Fruit fly (Drosophila melanogaster) whole organism, embryonic: ENCODE measurements around the gene TTLL4B.
A peak's percentile ranks its signal among the peaks of the same experiment; 100 is the strongest.

Source experiments
- Atf3 ChIP-seq: fragments of 200-800 bp; sonication (Bioruptor generic); optimal IDR thresholded peaks from 3 replicates; lab custom pipeline; 2016; ENCODE audit warnings: missing biosample characterization, missing genetic modification characterization
- Atf6 ChIP-seq: fragments of 200-800 bp; sonication (Bioruptor generic); IDR thresholded peaks from 2 replicates; pipeline ENCODE4 v1.3.6; 2022; ENCODE audit warnings: missing biosample characterization, missing genetic modification characterization
- BtbVII ChIP-seq: fragments of 200-800 bp; sonication (Bioruptor generic); optimal IDR thresholded peaks from 3 replicates; lab custom pipeline; 2017; ENCODE audit warnings: missing biosample characterization, mild to moderate bottlenecking, missing genetic modification characterization
- CG10565 ChIP-seq: fragments of 200-800 bp; sonication (Bioruptor generic); optimal IDR thresholded peaks from 3 replicates; lab custom pipeline; 2016; ENCODE audit warnings: missing biosample characterization, mild to moderate bottlenecking, missing genetic modification characterization
- CG11085 ChIP-seq: fragments of 200-800 bp; sonication (Bioruptor generic); IDR thresholded peaks from 2 replicates; pipeline ENCODE4 v1.3.6; 2022; ENCODE audit warnings: missing biosample characterization, missing genetic modification characterization
- CG11560 ChIP-seq: fragments of 200-800 bp; sonication (Bioruptor generic); IDR thresholded peaks from 3 replicates; pipeline ENCODE4 v1.3.6; 2022; ENCODE audit warnings: missing biosample characterization, missing genetic modification characterization
- CG11695 ChIP-seq: fragments of 200-800 bp; sonication (Bioruptor generic); IDR thresholded peaks from 3 replicates; pipeline ENCODE4 v1.3.6; 2022; ENCODE audit warnings: missing biosample characterization, missing genetic modification characterization
- CG15011 ChIP-seq: fragments of 200-800 bp; sonication (Bioruptor generic); optimal IDR thresholded peaks from 3 replicates; lab custom pipeline; 2018; ENCODE audit warnings: missing biosample characterization, mild to moderate bottlenecking, missing genetic modification characterization
- CG1529 ChIP-seq: fragments of 200-800 bp; sonication (Bioruptor generic); optimal IDR thresholded peaks from 3 replicates; lab custom pipeline; 2018; ENCODE audit warnings: missing biosample characterization, missing genetic modification characterization
- CG15514 ChIP-seq: fragments of 200-800 bp; sonication (Bioruptor generic); optimal IDR thresholded peaks from 3 replicates; lab custom pipeline; 2017; ENCODE audit warnings: missing biosample characterization, missing genetic modification characterization, mild to moderate bottlenecking, moderate library complexity, missing genetic modification reagents
- CG1603 ChIP-seq: fragments of 200-800 bp; sonication (Bioruptor generic); optimal IDR thresholded peaks from 2 replicates; lab custom pipeline; 2019; ENCODE audit warnings: missing biosample characterization, mild to moderate bottlenecking, missing genetic modification characterization, moderate library complexity
- CG1792 ChIP-seq: fragments of 200-800 bp; sonication (Bioruptor generic); optimal IDR thresholded peaks from 2 replicates; lab custom pipeline; 2016; ENCODE audit warnings: missing biosample characterization, missing genetic modification characterization
- CG31365 ChIP-seq: fragments of 200-800 bp; sonication (Bioruptor generic); optimal IDR thresholded peaks from 2 replicates; lab custom pipeline; 2018; ENCODE audit warnings: missing biosample characterization, mild to moderate bottlenecking, missing genetic modification characterization
- CG33557 ChIP-seq: fragments of 200-800 bp; sonication (Bioruptor generic); optimal IDR thresholded peaks from 2 replicates; lab custom pipeline; 2019; ENCODE audit warnings: missing biosample characterization, mild to moderate bottlenecking, missing genetic modification characterization, moderate library complexity
- CG4282 ChIP-seq: fragments of 200-800 bp; sonication (Bioruptor generic); optimal IDR thresholded peaks from 2 replicates; lab custom pipeline; 2016; ENCODE audit warnings: missing biosample characterization, missing genetic modification characterization
- CG7271 ChIP-seq: fragments of 200-800 bp; sonication (Bioruptor generic); optimal IDR thresholded peaks from 2 replicates; lab custom pipeline; 2018; ENCODE audit warnings: missing biosample characterization, mild to moderate bottlenecking, missing genetic modification characterization, moderate library complexity
- CG8478 ChIP-seq: fragments of >200 bp; optimal IDR thresholded peaks from 2 replicates; lab custom pipeline; 2018
- CG9876 ChIP-seq: fragments of 200-800 bp; sonication (Bioruptor generic); optimal IDR thresholded peaks from 2 replicates; lab custom pipeline; 2016; ENCODE audit warnings: missing biosample characterization, missing genetic modification characterization
- D19B ChIP-seq: fragments of 200-800 bp; sonication (Bioruptor generic); optimal IDR thresholded peaks from 2 replicates; lab custom pipeline; 2017; ENCODE audit warnings: missing biosample characterization, mild to moderate bottlenecking, missing genetic modification characterization
- Elba2 ChIP-seq: fragments of 200-800 bp; sonication (Bioruptor generic); optimal IDR thresholded peaks from 3 replicates; lab custom pipeline; 2016; ENCODE audit warnings: missing biosample characterization, missing genetic modification characterization
- Ets97D ChIP-seq: fragments of 200-800 bp; sonication (Bioruptor generic); optimal IDR thresholded peaks from 3 replicates; lab custom pipeline; 2016; ENCODE audit warnings: missing biosample characterization, missing genetic modification characterization
- Fer2 ChIP-seq: fragments of 200-800 bp; sonication (Bioruptor generic); optimal IDR thresholded peaks from 2 replicates; lab custom pipeline; 2018; ENCODE audit warnings: missing biosample characterization, mild to moderate bottlenecking, missing genetic modification characterization, moderate library complexity
- GATAe ChIP-seq: fragments of 200-800 bp; sonication (Bioruptor generic); conservative IDR thresholded peaks from 2 replicates; pipeline ENCODE4 v1.3.6; 2022; ENCODE audit warnings: missing biosample characterization, missing genetic modification characterization
- Lim3 ChIP-seq: fragments of 200-800 bp; sonication (Bioruptor generic); IDR thresholded peaks from 2 replicates; pipeline ENCODE4 v1.3.6; 2022; ENCODE audit warnings: missing biosample characterization, missing genetic modification characterization
- Ptx1 ChIP-seq: fragments of 200-800 bp; sonication (Bioruptor generic); IDR thresholded peaks from 2 replicates; pipeline ENCODE4 v1.3.6; 2022; ENCODE audit warnings: missing biosample characterization, missing genetic modification characterization
- Trl ChIP-seq, 3 experiments: fragments of >200 bp in 2 of 3; fragments of 200-800 bp in 1 of 3; sonication (Bioruptor generic) in 1 of 3; optimal IDR thresholded peaks; 2 replicates in 1 of 3; 3 replicates in 2 of 3; lab custom pipeline; 2016 to 2017; ENCODE audit warnings: missing biosample characterization in 1 of 3, missing genetic modification characterization in 1 of 3
- Xrp1 ChIP-seq: fragments of 200-800 bp; sonication (Bioruptor generic); IDR thresholded peaks from 2 replicates; pipeline ENCODE4 v1.3.6; 2022; ENCODE audit warnings: missing biosample characterization, missing genetic modification characterization
- ap ChIP-seq: fragments of 200-800 bp; sonication (Bioruptor generic); IDR thresholded peaks from 2 replicates; pipeline ENCODE4 v1.3.6; 2022; ENCODE audit warnings: missing biosample characterization, missing genetic modification characterization
- bsh ChIP-seq, 2 experiments: fragments of 200-800 bp; sonication (Bioruptor generic); optimal IDR thresholded peaks; 2 replicates each; lab custom pipeline; 2017 to 2018; ENCODE audit warnings: mild to moderate bottlenecking in 2 of 2, missing biosample characterization in 2 of 2, missing genetic modification characterization in 2 of 2, moderate library complexity in 1 of 2
- cas ChIP-seq: fragments of 200-800 bp; sonication (Bioruptor generic); IDR thresholded peaks from 2 replicates; pipeline ENCODE4 v1.3.6; 2022; ENCODE audit warnings: missing biosample characterization, missing genetic modification characterization
- cwo ChIP-seq: fragments of 200-800 bp; sonication (Bioruptor generic); optimal IDR thresholded peaks from 3 replicates; lab custom pipeline; 2017; ENCODE audit warnings: missing biosample characterization, missing genetic modification characterization, mild to moderate bottlenecking, moderate library complexity, missing genetic modification reagents
- dmrt99B ChIP-seq: fragments of 200-800 bp; sonication (Bioruptor generic); optimal IDR thresholded peaks from 2 replicates; lab custom pipeline; 2018; ENCODE audit warnings: missing biosample characterization, mild to moderate bottlenecking, missing genetic modification characterization, moderate library complexity
- esg ChIP-seq: fragments of 200-800 bp; sonication (Bioruptor generic); conservative IDR thresholded peaks from 2 replicates; pipeline ENCODE4 v1.3.6; 2022; ENCODE audit warnings: missing biosample characterization, missing genetic modification characterization
- gce ChIP-seq: fragments of 200-800 bp; sonication (Bioruptor generic); IDR thresholded peaks from 3 replicates; pipeline ENCODE4 v1.3.6; 2022; ENCODE audit warnings: missing biosample characterization, missing genetic modification characterization
- gfzf ChIP-seq: fragments of 200-800 bp; sonication (Bioruptor generic); optimal IDR thresholded peaks from 2 replicates; lab custom pipeline; 2016; ENCODE audit warnings: missing biosample characterization, mild to moderate bottlenecking, missing genetic modification characterization, moderate library complexity
- grn ChIP-seq: fragments of 200-800 bp; sonication (Bioruptor generic); optimal IDR thresholded peaks from 3 replicates; lab custom pipeline; 2017; ENCODE audit warnings: missing biosample characterization, missing genetic modification characterization
- hbn ChIP-seq: fragments of 200-800 bp; sonication (Bioruptor generic); IDR thresholded peaks from 2 replicates; pipeline ENCODE4 v1.3.6; 2022; ENCODE audit warnings: missing biosample characterization, missing genetic modification characterization; ENCODE audit not compliant: partially characterized antibody
- org-1 ChIP-seq: fragments of 200-800 bp; sonication (Bioruptor generic); optimal IDR thresholded peaks from 2 replicates; lab custom pipeline; 2017; ENCODE audit warnings: missing biosample characterization, missing genetic modification characterization
- p53 ChIP-seq: fragments of 200-800 bp; sonication (Bioruptor generic); optimal IDR thresholded peaks from 2 replicates; lab custom pipeline; 2016; ENCODE audit warnings: missing biosample characterization, missing genetic modification characterization
- pan ChIP-seq, 4 experiments: fragments of >200 bp in 3 of 4; fragments of 200-800 bp in 1 of 4; sonication (Bioruptor generic) in 1 of 4; optimal IDR thresholded peaks in 3 of 4; IDR thresholded peaks in 1 of 4; 2 replicates each; pipeline versions ENCODE4 v1.3.6 to Lab custom; 2017 to 2022; ENCODE audit warnings: missing biosample characterization in 2 of 4, missing genetic modification characterization in 2 of 4, mixed read lengths in 1 of 4
- pfk ChIP-seq: fragments of 200-800 bp; sonication (Bioruptor generic); optimal IDR thresholded peaks from 2 replicates; lab custom pipeline; 2018; ENCODE audit warnings: missing biosample characterization, mild to moderate bottlenecking, missing genetic modification characterization, moderate library complexity
- phol ChIP-seq: fragments of 200-800 bp; sonication (Bioruptor generic); optimal IDR thresholded peaks from 3 replicates; lab custom pipeline; 2018; ENCODE audit warnings: missing biosample characterization, mild to moderate bottlenecking, missing genetic modification characterization, moderate library complexity
- sisA ChIP-seq: fragments of 200-800 bp; sonication (Bioruptor generic); IDR thresholded peaks from 2 replicates; pipeline ENCODE4 v1.3.6; 2022; ENCODE audit warnings: missing biosample characterization, missing genetic modification characterization
- sna ChIP-seq: fragments of 200-800 bp; sonication (Bioruptor generic); IDR thresholded peaks from 2 replicates; pipeline ENCODE4 v1.3.6; 2022; ENCODE audit warnings: missing biosample characterization, missing genetic modification characterization; ENCODE audit not compliant: partially characterized antibody
- trem ChIP-seq: fragments of 200-800 bp; optimal IDR thresholded peaks from 3 replicates; lab custom pipeline; 2019; ENCODE audit warnings: missing biosample characterization, mild to moderate bottlenecking, missing genetic modification characterization, moderate library complexity
- trh ChIP-seq: fragments of 200-800 bp; sonication (Bioruptor generic); optimal IDR thresholded peaks from 2 replicates; lab custom pipeline; 2016; ENCODE audit warnings: missing biosample characterization, missing genetic modification characterization
- unpg ChIP-seq: fragments of 200-800 bp; sonication (Bioruptor generic); optimal IDR thresholded peaks from 3 replicates; lab custom pipeline; 2018; ENCODE audit warnings: missing biosample characterization, mild to moderate bottlenecking, missing genetic modification characterization, moderate library complexity
- wdn ChIP-seq: fragments of 200-800 bp; sonication (Bioruptor generic); IDR thresholded peaks from 2 replicates; pipeline ENCODE4 v1.3.6; 2022; ENCODE audit warnings: missing biosample characterization, missing genetic modification characterization
- yki ChIP-seq: fragments of >200 bp; optimal IDR thresholded peaks from 3 replicates; lab custom pipeline; 2018
- zen ChIP-seq: fragments of 200-800 bp; sonication (Bioruptor generic); optimal IDR thresholded peaks from 3 replicates; lab custom pipeline; 2018; ENCODE audit warnings: missing biosample characterization, mild to moderate bottlenecking, missing genetic modification characterization, moderate library complexity
- zfh2 ChIP-seq: fragments of 200-800 bp; sonication (Bioruptor generic); optimal IDR thresholded peaks from 2 replicates; lab custom pipeline; 2016; ENCODE audit warnings: missing biosample characterization, missing genetic modification characterization

Gene TTLL4B

dm6 chr2L:3882172-3882571 is 19.7 kb downstream of the TTLL4B start (continued):
- no peak for TF ChIP-seq Trl (optimal IDR thresholded peaks at IDR 0.05; lab: Kevin White, UChicago)
- TF ChIP-seq Trl (GFP tag; optimal IDR thresholded peaks at IDR 0.05; lab: Kevin White, UChicago), result no peak
- no peak for TF ChIP-seq Atf3 (GFP tag; lab: Kevin White, UChicago)
- TF ChIP-seq CG11085 (GFP tag; lab: Robert Waterston, UW), result no peak
- no peak for TF ChIP-seq gce (GFP tag; lab: Robert Waterston, UW)
- TF ChIP-seq pan (optimal IDR thresholded peaks at IDR 0.05; lab: Kevin White, UChicago), result no peak
- TF ChIP-seq pan (GFP tag; optimal IDR thresholded peaks at IDR 0.05 in 1 of 2, IDR thresholded peaks at IDR 0.05 in 1 of 2), result peak in 1 of 2 experiments; percentile 43
- TF ChIP-seq CG10565, result no peak
- TF ChIP-seq p53 (GFP tag; lab: Kevin White, UChicago), result no peak
- peak; percentile 13 for TF ChIP-seq phol (tag; lab: Kevin White, UChicago)
- TF ChIP-seq CG1529 (GFP tag; lab: Kevin White, UChicago), result no peak
- TF ChIP-seq Fer2, result no peak
- TF ChIP-seq sisA (GFP tag; lab: Robert Waterston, UW), result peak; percentile 49; the same call in 1 of the 2 replicates
- TF ChIP-seq Xrp1, result peak; percentile 58
- TF ChIP-seq zen (tag; lab: Kevin White, UChicago), result no peak
- TF ChIP-seq CG33557, result no peak
- peak; percentile 8 for TF ChIP-seq zfh2
- peak; percentile 11 for TF ChIP-seq cwo (GFP tag; lab: Kevin White, UChicago)
- TF ChIP-seq CG11695 (GFP tag; lab: Robert Waterston, UW), result no peak
- TF ChIP-seq Ptx1, result peak; percentile 54
- TF ChIP-seq yki (lab: Kevin White, UChicago), result no peak
- TF ChIP-seq org-1 (GFP tag; lab: Kevin White, UChicago), result peak; percentile 21
- no peak for TF ChIP-seq CG8478
- no peak for TF ChIP-seq CG1792 (GFP tag; lab: Kevin White, UChicago)
- TF ChIP-seq CG9876 (GFP tag; lab: Kevin White, UChicago), result no peak
- TF ChIP-seq Lim3, result no peak
- no peak for TF ChIP-seq BtbVII (GFP tag; lab: Kevin White, UChicago)
- no peak for TF ChIP-seq trem (tag; lab: Kevin White, UChicago)
- TF ChIP-seq unpg (GFP tag; lab: Kevin White, UChicago), result peak; percentile 55
- TF ChIP-seq CG11560 (tag; lab: Robert Waterston, UW), result no peak
- no peak for TF ChIP-seq Elba2 (GFP tag; lab: Kevin White, UChicago)
- no peak for TF ChIP-seq pfk (GFP tag; lab: Kevin White, UChicago)
- TF ChIP-seq Atf6 (GFP tag; lab: Robert Waterston, UW), result peak; percentile 58; the same call in 1 of the 2 replicates
- TF ChIP-seq ap (GFP tag; lab: Robert Waterston, UW), result 0 out of 2 replicates have a peak, but pooled peaks have one; percentile 28
- TF ChIP-seq GATAe (GFP tag; lab: Robert Waterston, UW), result no peak
- no peak for TF ChIP-seq D19B
- no peak for TF ChIP-seq gfzf (GFP tag; lab: Kevin White, UChicago)
- no peak for TF ChIP-seq sna (GFP tag; lab: Robert Waterston, UW)
- TF ChIP-seq cas (GFP tag; lab: Robert Waterston, UW), result no peak
- TF ChIP-seq CG1603 (tag; lab: Kevin White, UChicago), result peak; percentile 43
- TF ChIP-seq bsh (GFP tag; optimal IDR thresholded peaks at IDR 0.05; lab: Kevin White, UChicago), result peak; percentile 44 to 46
- TF ChIP-seq CG15514 (GFP tag; lab: Kevin White, UChicago), result peak; percentile 22
- no peak for TF ChIP-seq CG4282 (GFP tag; lab: Kevin White, UChicago)
- no peak for TF ChIP-seq Ets97D (GFP tag; lab: Kevin White, UChicago)
- no peak for TF ChIP-seq CG15011 (GFP tag; lab: Kevin White, UChicago)
- TF ChIP-seq trh (GFP tag; lab: Kevin White, UChicago), result no peak
- TF ChIP-seq esg, result no peak
- no peak for TF ChIP-seq CG7271 (tag; lab: Kevin White, UChicago)
- peak; percentile 11 for TF ChIP-seq dmrt99B
- no peak for TF ChIP-seq CG31365 (tag; lab: Kevin White, UChicago)
- no peak for TF ChIP-seq grn (GFP tag; lab: Kevin White, UChicago)
- no peak for TF ChIP-seq hbn (GFP tag; lab: Robert Waterston, UW)
- no peak for TF ChIP-seq wdn (GFP tag; lab: Robert Waterston, UW)
